Worm (Caenorhabditis elegans) whole organism, L1 larva: ENCODE results near the gene srh-71.
"Not testable (repeated sequence)": the region's sequence is repeated elsewhere in the genome, so short reads cannot be mapped to it uniquely, and the experiment has no call there.

ENCODE experiments used
- C04F5.9 ChIP-seq: sonication (generic microtip); optimal IDR thresholded peaks from 2 replicates; lab custom pipeline; 2016; ENCODE audit warnings: missing genetic modification characterization, missing compliant biosample characterization
- F16B12.6 ChIP-seq: fragments of 150-350 bp; optimal IDR thresholded peaks from 2 replicates; lab custom pipeline; 2014; ENCODE audit warnings: missing biosample characterization, missing genetic modification characterization
- Y116A8C.19 ChIP-seq: sonication (generic microtip); optimal IDR thresholded peaks from 2 replicates; lab custom pipeline; 2016; ENCODE audit warnings: missing compliant biosample characterization, missing genetic modification characterization, borderline replicate concordance
- aha-1 ChIP-seq: fragments of 150-350 bp; optimal IDR thresholded peaks from 2 replicates; lab custom pipeline; 2014; ENCODE audit warnings: missing biosample characterization, missing genetic modification characterization
- aly-2 ChIP-seq: fragments of 150-350 bp; optimal IDR thresholded peaks from 2 replicates; lab custom pipeline; 2014; ENCODE audit warnings: missing biosample characterization, missing genetic modification characterization
- ceh-90 ChIP-seq: sonication (generic microtip); optimal IDR thresholded peaks from 2 replicates; lab custom pipeline; 2016; ENCODE audit warnings: missing genetic modification characterization, missing compliant biosample characterization
- ces-1 ChIP-seq: fragments of 150-350 bp; optimal IDR thresholded peaks from 2 replicates; lab custom pipeline; 2014; ENCODE audit warnings: missing biosample characterization, missing genetic modification reagents, missing genetic modification characterization
- efl-1 ChIP-seq, 4 experiments: fragments of 150-350 bp; optimal IDR thresholded peaks in 3 of 4; peaks in 1 of 4; 1 replicate in 1 of 4; 2 replicates in 3 of 4; lab custom pipeline; 2014; ENCODE audit warnings: missing biosample characterization in 2 of 4, missing genetic modification characterization in 2 of 4, missing genetic modification reagents in 2 of 4
- efl-3 ChIP-seq: fragments of 200-800 bp; sonication (Bioruptor generic); optimal IDR thresholded peaks from 2 replicates; lab custom pipeline; 2018; ENCODE audit warnings: mild to moderate bottlenecking, missing genetic modification characterization, missing compliant biosample characterization
- egl-13 ChIP-seq: sonication (generic microtip); optimal IDR thresholded peaks from 2 replicates; lab custom pipeline; 2016; ENCODE audit warnings: missing genotype, missing genetic modification reagents, missing genetic modification characterization, missing compliant biosample characterization
- egl-27 ChIP-seq, 2 experiments: fragments of 150-350 bp in 1 of 2; sonication (generic microtip); optimal IDR thresholded peaks; 3 replicates each; lab custom pipeline; 2017 to 2018; ENCODE audit warnings: missing biosample characterization in 2 of 2, missing genetic modification characterization in 2 of 2, missing genetic modification reagents in 2 of 2
- elt-2 ChIP-seq: sonication (generic microtip); optimal IDR thresholded peaks from 2 replicates; lab custom pipeline; 2016; ENCODE audit warnings: missing genetic modification characterization, mild to moderate bottlenecking, inconsistent platforms, missing compliant biosample characterization, missing genetic modification reagents
- fkh-4 ChIP-seq: sonication (generic microtip); optimal IDR thresholded peaks from 2 replicates; lab custom pipeline; 2016; ENCODE audit warnings: missing compliant biosample characterization, missing genetic modification characterization, borderline replicate concordance
- fkh-8 ChIP-seq: sonication (generic microtip); optimal IDR thresholded peaks from 2 replicates; lab custom pipeline; 2016; ENCODE audit warnings: mild to moderate bottlenecking, missing genetic modification characterization, missing compliant biosample characterization
- hlh-4 ChIP-seq: sonication (generic microtip); optimal IDR thresholded peaks from 2 replicates; lab custom pipeline; 2016; ENCODE audit warnings: mild to moderate bottlenecking, missing genetic modification characterization, missing compliant biosample characterization
- hpl-2 ChIP-seq: fragments of 150-350 bp; optimal IDR thresholded peaks from 2 replicates; lab custom pipeline; 2014; ENCODE audit warnings: missing biosample characterization, missing genetic modification reagents, missing genetic modification characterization
- isw-1 ChIP-seq: fragments of 200-800 bp; sonication (Bioruptor generic); IDR thresholded peaks from 2 replicates; pipeline ENCODE4 v1.3.6; 2022; ENCODE audit warnings: missing genetic modification characterization, missing compliant biosample characterization
- lin-14 ChIP-seq: fragments of 200-800 bp; sonication (Bioruptor generic); optimal IDR thresholded peaks from 2 replicates; lab custom pipeline; 2018; ENCODE audit warnings: mild to moderate bottlenecking, missing genetic modification characterization, moderate library complexity, missing compliant biosample characterization
- lin-15B ChIP-seq: fragments of 150-350 bp; sonication (generic microtip); optimal IDR thresholded peaks from 3 replicates; lab custom pipeline; 2014; ENCODE audit warnings: missing biosample characterization, missing genetic modification characterization
- lsy-2 ChIP-seq, 2 experiments: fragments of 150-350 bp; optimal IDR thresholded peaks; 2 replicates each; lab custom pipeline; 2014; ENCODE audit warnings: missing biosample characterization in 2 of 2, missing genetic modification characterization in 2 of 2
- mab-9 ChIP-seq: fragments of 200-800 bp; sonication (Bioruptor generic); IDR thresholded peaks from 2 replicates; pipeline ENCODE4 v1.3.6; 2022; ENCODE audit warnings: missing genetic modification reagents, missing genetic modification characterization, missing compliant biosample characterization
- mdl-1 ChIP-seq, 2 experiments: fragments of 150-350 bp; optimal IDR thresholded peaks; 2 replicates each; lab custom pipeline; 2014 to 2017; ENCODE audit warnings: missing biosample characterization in 2 of 2, missing genetic modification characterization in 2 of 2, inconsistent platforms in 1 of 2
- mep-1 ChIP-seq: fragments of 150-350 bp; optimal IDR thresholded peaks from 2 replicates; lab custom pipeline; 2014; ENCODE audit warnings: missing biosample characterization, missing genetic modification characterization
- nhr-19 ChIP-seq: fragments of 200-800 bp; sonication (Bioruptor generic); conservative IDR thresholded peaks from 2 replicates; pipeline ENCODE4 v1.3.6; 2022; ENCODE audit warnings: missing genetic modification characterization, missing compliant biosample characterization
- nhr-20 ChIP-seq: sonication (generic microtip); optimal IDR thresholded peaks from 2 replicates; lab custom pipeline; 2016; ENCODE audit warnings: mild to moderate bottlenecking, missing genetic modification characterization, missing compliant biosample characterization
- nhr-28 ChIP-seq: fragments of 150-350 bp; optimal IDR thresholded peaks from 2 replicates; lab custom pipeline; 2014; ENCODE audit warnings: missing biosample characterization, missing genetic modification characterization
- nhr-71 ChIP-seq: sonication (generic microtip); optimal IDR thresholded peaks from 2 replicates; lab custom pipeline; 2016; ENCODE audit warnings: mild to moderate bottlenecking, missing genetic modification characterization, moderate library complexity, missing compliant biosample characterization
- pax-3 ChIP-seq: fragments of 200-800 bp; sonication (Bioruptor generic); optimal IDR thresholded peaks from 2 replicates; lab custom pipeline; 2018; ENCODE audit warnings: mild to moderate bottlenecking, missing genetic modification characterization, moderate library complexity, missing compliant biosample characterization
- pqm-1 ChIP-seq: sonication (generic microtip); optimal IDR thresholded peaks from 3 replicates; lab custom pipeline; 2017; ENCODE audit warnings: missing biosample characterization, missing genetic modification characterization
- rnt-1 ChIP-seq: sonication (generic microtip); optimal IDR thresholded peaks from 2 replicates; lab custom pipeline; 2016; ENCODE audit warnings: mild to moderate bottlenecking, missing genetic modification characterization, moderate library complexity, missing compliant biosample characterization
- snpc-4 ChIP-seq: fragments of 150-350 bp; optimal IDR thresholded peaks from 2 replicates; lab custom pipeline; 2014; ENCODE audit warnings: missing biosample characterization, missing genetic modification characterization
- sox-4 ChIP-seq: sonication (generic microtip); optimal IDR thresholded peaks from 2 replicates; lab custom pipeline; 2016; ENCODE audit warnings: missing genetic modification characterization, missing compliant biosample characterization
- sup-37 ChIP-seq: fragments of 200-800 bp; sonication (Bioruptor generic); optimal IDR thresholded peaks from 2 replicates; lab custom pipeline; 2018; ENCODE audit warnings: mild to moderate bottlenecking, missing genetic modification characterization, missing compliant biosample characterization
- unc-130 ChIP-seq: fragments of 150-350 bp; optimal IDR thresholded peaks from 2 replicates; lab custom pipeline; 2017; ENCODE audit warnings: missing biosample characterization, missing genetic modification characterization, inconsistent platforms
- unc-98 ChIP-seq: fragments of 200-800 bp; sonication (Bioruptor generic); IDR thresholded peaks from 2 replicates; pipeline ENCODE4 v1.3.6; 2022; ENCODE audit warnings: missing genetic modification characterization, missing compliant biosample characterization
- ztf-4 ChIP-seq: fragments of 150-350 bp; optimal IDR thresholded peaks from 2 replicates; lab custom pipeline; 2014; ENCODE audit warnings: missing biosample characterization, missing genetic modification characterization

The srh-71 gene

ce11 chrII:3142855-3143254, 19.5 kb downstream of the srh-71 start, which contains the start of gene sri-42:
Gene sri-42, minus strand, starts transcription at chrII:3142955.
- TF ChIP-seq nhr-19 (GFP tag; lab: Robert Waterston, UW); rnt-1; pax-3: not testable (repeated sequence)

- not testable (repeated sequence) for TF ChIP-seq hlh-4; fkh-4 (tag; lab: Kevin White, UChicago); hpl-2
- TF ChIP-seq, all 84 proteins: peak for 0; not testable (repeated sequence) for 84
Observed at ce11 chrII:3144552-3144951, 21.2 kb downstream of the srh-71 start, which contains the start of gene sri-43. Gene sri-43, minus strand, starts transcription at chrII:3144652.

ce11 chrII:3145842-3146241, 22.5 kb downstream of the srh-71 start, which contains the start of gene T10D4.15:
Gene T10D4.15, plus strand, starts transcription at chrII:3146142.
- TF ChIP-seq egl-27 (tag; optimal IDR thresholded peaks at IDR 0.05; lab: Kevin White, UChicago), result no peak
- TF ChIP-seq, all 84 proteins: peak for 0

- TF ChIP-seq unc-98 (GFP tag; lab: Robert Waterston, UW) (no peak), egl-13 (tag; lab: Kevin White, UChicago) (no peak), efl-1 (optimal IDR thresholded peaks at IDR 0.05; lab: Kevin White, UChicago) (no peak), efl-1 (GFP tag; optimal IDR thresholded peaks at IDR 0.05 in 1 of 2; lab: Kevin White, UChicago) (no peak), C04F5.9 (tag; lab: Kevin White, UChicago) (no peak), nhr-28 (tag; lab: Kevin White, UChicago) (no peak), fkh-4 (tag; lab: Kevin White, UChicago) (no peak), lin-15B (tag; lab: Kevin White, UChicago) (no peak), mdl-1 (tag; optimal IDR thresholded peaks at IDR 0.05; lab: Kevin White, UChicago) (no peak), snpc-4 (no peak)
Observed at ce11 chrII:3148404-3148803, 25.1 kb downstream of the srh-71 start.

- TF ChIP-seq efl-3 (GFP tag; lab: Kevin White, UChicago) (no peak), fkh-8 (tag; lab: Kevin White, UChicago) (no peak), Y116A8C.19 (no peak), snpc-4 (no peak), efl-1 (optimal IDR thresholded peaks at IDR 0.05; lab: Kevin White, UChicago) (no peak), efl-1 (GFP tag; optimal IDR thresholded peaks at IDR 0.05 in 1 of 2; lab: Kevin White, UChicago) (no peak), ztf-4 (tag; lab: Kevin White, UChicago) (no peak), lin-14 (GFP tag; lab: Kevin White, UChicago) (no peak), sox-4 (tag; lab: Kevin White, UChicago) (no peak), C04F5.9 (tag; lab: Kevin White, UChicago) (no peak), mab-9 (GFP tag; lab: Robert Waterston, UW) (no peak), aly-2 (tag; lab: Kevin White, UChicago) (no peak), F16B12.6 (tag; lab: Kevin White, UChicago) (no peak), nhr-71 (tag; lab: Kevin White, UChicago) (no peak), unc-130 (tag; lab: Kevin White, UChicago) (no peak), lsy-2 (tag; optimal IDR thresholded peaks at IDR 0.05; lab: Kevin White, UChicago) (no peak), ceh-90 (no peak), mep-1 (no peak), isw-1 (GFP tag; lab: Robert Waterston, UW) (no peak)
Observed at ce11 chrII:3149521-3150190, 26.4 kb downstream of the srh-71 start, which contains the start of the genes T10D4.11 and T10D4.1. Gene T10D4.11, minus strand, starts transcription at chrII:3149621. Gene T10D4.1, plus strand, starts transcription at chrII:3150140.

- TF ChIP-seq sup-37 (GFP tag; lab: Kevin White, UChicago) (no peak), pqm-1 (no peak), unc-130 (tag; lab: Kevin White, UChicago) (no peak), hpl-2 (no peak), ces-1 (GFP tag; lab: Kevin White, UChicago) (no peak), unc-98 (GFP tag; lab: Robert Waterston, UW) (no peak), pax-3 (no peak), aha-1 (no peak), nhr-20 (tag; lab: Kevin White, UChicago) (no peak), fkh-8 (tag; lab: Kevin White, UChicago) (no peak), snpc-4 (no peak), nhr-19 (GFP tag; lab: Robert Waterston, UW) (no peak), elt-2 (no peak)
Observed at ce11 chrII:3151615-3152014, 28.3 kb downstream of the srh-71 start, which contains the start of the genes T10D4.14 and T10D4.19. Gene T10D4.14, minus strand, starts transcription at chrII:3151715. Gene T10D4.19, plus strand, starts transcription at chrII:3151918.
